Fruit fly (Drosophila melanogaster) whole organism, embryonic: Measurements from ENCODE around the gene CG17097.

Experiments
- CG10321 ChIP-seq: fragments of 200-800 bp; sonication (Bioruptor generic); IDR thresholded peaks from 2 replicates; pipeline ENCODE4 v1.3.6; 2022; ENCODE audit warnings: missing biosample characterization, missing genetic modification characterization
- CG10366 ChIP-seq: fragments of 200-800 bp; sonication (Bioruptor generic); IDR thresholded peaks from 2 replicates; pipeline ENCODE4 v1.3.6; 2022; ENCODE audit warnings: missing biosample characterization, missing genetic modification characterization
- CG10565 ChIP-seq: fragments of 200-800 bp; sonication (Bioruptor generic); optimal IDR thresholded peaks from 3 replicates; lab custom pipeline; 2016; ENCODE audit warnings: missing biosample characterization, mild to moderate bottlenecking, missing genetic modification characterization
- CG12659 ChIP-seq: fragments of 200-800 bp; sonication (Bioruptor generic); optimal IDR thresholded peaks from 3 replicates; lab custom pipeline; 2017; ENCODE audit warnings: mild to moderate bottlenecking, missing biosample characterization, missing genetic modification reagents, missing genetic modification characterization
- CG13775 ChIP-seq: fragments of 200-800 bp; sonication (Bioruptor generic); optimal IDR thresholded peaks from 3 replicates; lab custom pipeline; 2017; ENCODE audit warnings: missing biosample characterization, mild to moderate bottlenecking, missing genetic modification characterization
- CG14014 ChIP-seq: fragments of 200-800 bp; sonication (Bioruptor generic); IDR thresholded peaks from 2 replicates; pipeline ENCODE4 v1.3.6; 2022; ENCODE audit warnings: missing biosample characterization, missing genetic modification characterization
- CG15269 ChIP-seq: fragments of 200-800 bp; sonication (Bioruptor generic); optimal IDR thresholded peaks from 2 replicates; lab custom pipeline; 2018; ENCODE audit warnings: missing biosample characterization, mild to moderate bottlenecking, missing genetic modification characterization, moderate library complexity
- CG15514 ChIP-seq: fragments of 200-800 bp; sonication (Bioruptor generic); optimal IDR thresholded peaks from 3 replicates; lab custom pipeline; 2017; ENCODE audit warnings: missing biosample characterization, missing genetic modification characterization, mild to moderate bottlenecking, moderate library complexity, missing genetic modification reagents
- CG16863 ChIP-seq: fragments of 200-800 bp; sonication (Bioruptor generic); optimal IDR thresholded peaks from 3 replicates; lab custom pipeline; 2016; ENCODE audit warnings: missing biosample characterization, missing genetic modification characterization
- CG17568 ChIP-seq: fragments of 200-800 bp; sonication (Bioruptor generic); optimal IDR thresholded peaks from 2 replicates; lab custom pipeline; 2018; ENCODE audit warnings: missing biosample characterization, mild to moderate bottlenecking, missing genetic modification characterization, moderate library complexity
- CG1832 ChIP-seq: fragments of 200-800 bp; sonication (Bioruptor generic); optimal IDR thresholded peaks from 2 replicates; lab custom pipeline; 2017; ENCODE audit warnings: missing biosample characterization, mild to moderate bottlenecking, missing genetic modification characterization, inconsistent platforms
- CG2875 ChIP-seq: fragments of 200-800 bp; sonication (Bioruptor generic); optimal IDR thresholded peaks from 2 replicates; lab custom pipeline; 2017; ENCODE audit warnings: missing biosample characterization, mild to moderate bottlenecking, missing genetic modification characterization, missing genetic modification reagents
- CG30020 ChIP-seq: fragments of 200-800 bp; optimal IDR thresholded peaks from 2 replicates; lab custom pipeline; 2019; ENCODE audit warnings: missing biosample characterization, mild to moderate bottlenecking, missing genetic modification characterization, moderate library complexity
- CG3838 ChIP-seq: fragments of 200-800 bp; sonication (Bioruptor generic); optimal IDR thresholded peaks from 3 replicates; lab custom pipeline; 2016; ENCODE audit warnings: missing biosample characterization, missing genetic modification characterization
- CG3847 ChIP-seq: fragments of 200-800 bp; sonication (Bioruptor generic); IDR thresholded peaks from 2 replicates; pipeline ENCODE4 v1.3.6; 2022; ENCODE audit warnings: missing biosample characterization, missing genetic modification characterization
- CG43689 ChIP-seq: fragments of 200-800 bp; sonication (Bioruptor generic); IDR thresholded peaks from 2 replicates; pipeline ENCODE4 v1.3.6; 2022; ENCODE audit warnings: missing biosample characterization, missing genetic modification characterization
- CG4424 ChIP-seq: fragments of 200-800 bp; sonication (Bioruptor generic); optimal IDR thresholded peaks from 3 replicates; lab custom pipeline; 2016; ENCODE audit warnings: missing biosample characterization, missing genetic modification characterization
- CG4854 ChIP-seq: fragments of 200-800 bp; sonication (Bioruptor generic); optimal IDR thresholded peaks from 2 replicates; lab custom pipeline; 2016; ENCODE audit warnings: missing biosample characterization, missing genetic modification characterization, inconsistent platforms
- CG5245 ChIP-seq: fragments of 200-800 bp; sonication (Bioruptor generic); optimal IDR thresholded peaks from 3 replicates; lab custom pipeline; 2016; ENCODE audit warnings: missing biosample characterization, missing genetic modification characterization
- CG6791 ChIP-seq: fragments of 200-800 bp; sonication (Bioruptor generic); IDR thresholded peaks from 3 replicates; pipeline ENCODE4 v1.3.6; 2022; ENCODE audit warnings: missing biosample characterization, missing genetic modification characterization; ENCODE audit not compliant: partially characterized antibody
- CG7786 ChIP-seq: fragments of 200-800 bp; sonication (Bioruptor generic); optimal IDR thresholded peaks from 2 replicates; lab custom pipeline; 2016; ENCODE audit warnings: missing biosample characterization, missing genetic modification characterization
- CG7987 ChIP-seq: fragments of 200-800 bp; sonication (Bioruptor generic); optimal IDR thresholded peaks from 2 replicates; lab custom pipeline; 2018; ENCODE audit warnings: missing biosample characterization, mild to moderate bottlenecking, missing genetic modification characterization, moderate library complexity
- CG9437 ChIP-seq: fragments of 200-800 bp; sonication (Bioruptor generic); optimal IDR thresholded peaks from 2 replicates; lab custom pipeline; 2018; ENCODE audit warnings: missing biosample characterization, mild to moderate bottlenecking, missing genetic modification characterization
- CG9609 ChIP-seq: fragments of 200-800 bp; sonication (Bioruptor generic); optimal IDR thresholded peaks from 3 replicates; lab custom pipeline; 2016; ENCODE audit warnings: missing biosample characterization, missing genetic modification characterization
- Camta ChIP-seq: fragments of 200-800 bp; sonication (Bioruptor generic); optimal IDR thresholded peaks from 2 replicates; lab custom pipeline; 2016; ENCODE audit warnings: missing biosample characterization, missing genetic modification characterization
- Deaf1 ChIP-seq: fragments of 200-800 bp; optimal IDR thresholded peaks from 3 replicates; lab custom pipeline; 2019; ENCODE audit warnings: missing biosample characterization, mild to moderate bottlenecking, missing genetic modification characterization, moderate library complexity
- Doc2 ChIP-seq: fragments of 200-800 bp; sonication (Bioruptor generic); IDR thresholded peaks from 2 replicates; pipeline ENCODE4 v1.3.6; 2022; ENCODE audit warnings: missing biosample characterization, missing genetic modification characterization
- Ets65A ChIP-seq: fragments of 200-800 bp; sonication (Bioruptor generic); peaks from one replicate; lab custom pipeline; 2016; ENCODE audit warnings: missing biosample characterization, missing genetic modification characterization
- GATAe ChIP-seq: fragments of 200-800 bp; sonication (Bioruptor generic); conservative IDR thresholded peaks from 2 replicates; pipeline ENCODE4 v1.3.6; 2022; ENCODE audit warnings: missing biosample characterization, missing genetic modification characterization
- Gug ChIP-seq: fragments of 200-800 bp; sonication (Bioruptor generic); IDR thresholded peaks from 4 replicates; pipeline ENCODE4 v1.3.6; 2022; ENCODE audit warnings: missing biosample characterization, missing genetic modification characterization
- Hsf ChIP-seq: fragments of 200-800 bp; sonication (Bioruptor generic); optimal IDR thresholded peaks from 3 replicates; lab custom pipeline; 2016; ENCODE audit warnings: missing biosample characterization, missing genetic modification characterization
- Jarid2 ChIP-seq: fragments of 200-800 bp; sonication (Bioruptor generic); optimal IDR thresholded peaks from 3 replicates; lab custom pipeline; 2017; ENCODE audit warnings: mild to moderate bottlenecking, missing biosample characterization, missing genetic modification reagents, missing genetic modification characterization
- Lpt ChIP-seq: fragments of >200 bp; optimal IDR thresholded peaks from 2 replicates; lab custom pipeline; 2018; ENCODE audit warnings: missing biosample characterization, missing genetic modification characterization
- NC2β ChIP-seq: fragments of 200-800 bp; sonication (Bioruptor generic); optimal IDR thresholded peaks from 2 replicates; lab custom pipeline; 2016; ENCODE audit warnings: missing biosample characterization, missing genetic modification characterization
- NFAT ChIP-seq: fragments of 200-800 bp; sonication (Bioruptor generic); IDR thresholded peaks from 2 replicates; pipeline ENCODE4 v1.3.6; 2022; ENCODE audit warnings: missing biosample characterization, missing genetic modification characterization
- Neu2 ChIP-seq: fragments of 200-800 bp; sonication (Bioruptor generic); optimal IDR thresholded peaks from 3 replicates; lab custom pipeline; 2016; ENCODE audit warnings: missing biosample characterization, missing genetic modification characterization, borderline replicate concordance
- Scr ChIP-seq: fragments of 200-800 bp; sonication (Bioruptor generic); IDR thresholded peaks from 2 replicates; pipeline ENCODE4 v1.3.6; 2022; ENCODE audit warnings: missing biosample characterization, missing genetic modification characterization; ENCODE audit not compliant: partially characterized antibody
- Spps ChIP-seq: fragments of 200-800 bp; sonication (Bioruptor generic); optimal IDR thresholded peaks from 2 replicates; lab custom pipeline; 2018; ENCODE audit warnings: missing biosample characterization, mild to moderate bottlenecking, missing genetic modification characterization
- ac ChIP-seq: fragments of 200-800 bp; sonication (Bioruptor generic); optimal IDR thresholded peaks from 3 replicates; lab custom pipeline; 2017; ENCODE audit warnings: missing biosample characterization, mild to moderate bottlenecking, missing genetic modification characterization
- az2 ChIP-seq: fragments of 200-800 bp; sonication (Bioruptor generic); optimal IDR thresholded peaks from 3 replicates; lab custom pipeline; 2016; ENCODE audit warnings: missing biosample characterization, missing genetic modification characterization
- cato ChIP-seq: fragments of 200-800 bp; sonication (Bioruptor generic); optimal IDR thresholded peaks from 2 replicates; lab custom pipeline; 2016; ENCODE audit warnings: missing biosample characterization, missing genetic modification characterization, borderline replicate concordance
- chn ChIP-seq: fragments of 200-800 bp; sonication (Bioruptor generic); optimal IDR thresholded peaks from 2 replicates; lab custom pipeline; 2016; ENCODE audit warnings: missing biosample characterization, missing genetic modification characterization
- dm ChIP-seq: fragments of 200-800 bp; sonication (Bioruptor generic); optimal IDR thresholded peaks from 3 replicates; lab custom pipeline; 2016; ENCODE audit warnings: missing biosample characterization, missing genetic modification characterization
- emc ChIP-seq: fragments of 200-800 bp; sonication (Bioruptor generic); optimal IDR thresholded peaks from 2 replicates; lab custom pipeline; 2016; ENCODE audit warnings: missing biosample characterization, missing genetic modification characterization
- eve ChIP-seq, 2 experiments: fragments of >200 bp; optimal IDR thresholded peaks; 2 replicates each; lab custom pipeline; 2017; ENCODE audit warnings: missing biosample characterization in 2 of 2, missing genetic modification characterization in 2 of 2
- eyg ChIP-seq: fragments of 200-800 bp; sonication (Bioruptor generic); optimal IDR thresholded peaks from 3 replicates; lab custom pipeline; 2016; ENCODE audit warnings: missing biosample characterization, missing genetic modification characterization
- ind ChIP-seq: fragments of 200-800 bp; sonication (Bioruptor generic); optimal IDR thresholded peaks from 3 replicates; lab custom pipeline; 2016; ENCODE audit warnings: missing biosample characterization, missing genetic modification characterization
- luna ChIP-seq: fragments of 200-800 bp; sonication (Bioruptor generic); optimal IDR thresholded peaks from 2 replicates; lab custom pipeline; 2016; ENCODE audit warnings: missing biosample characterization, missing genetic modification characterization
- phol ChIP-seq: fragments of 200-800 bp; sonication (Bioruptor generic); optimal IDR thresholded peaks from 3 replicates; lab custom pipeline; 2018; ENCODE audit warnings: missing biosample characterization, mild to moderate bottlenecking, missing genetic modification characterization, moderate library complexity
- sqz ChIP-seq: fragments of 200-800 bp; sonication (Bioruptor generic); optimal IDR thresholded peaks from 3 replicates; lab custom pipeline; 2018; ENCODE audit warnings: missing biosample characterization, mild to moderate bottlenecking, missing genetic modification characterization
- tgo ChIP-seq: fragments of 200-800 bp; sonication (Bioruptor generic); IDR thresholded peaks from 3 replicates; pipeline ENCODE4 v1.3.6; 2022; ENCODE audit warnings: missing biosample characterization, missing genetic modification characterization

The CG17097 gene

dm6 chr2L:10665603-10666002 lies 19.4 kb downstream of the CG17097 start (continued):
- TF ChIP-seq CG14014 (GFP tag; lab: Robert Waterston, UW) (peak; percentile 91), CG13775 (GFP tag; lab: Kevin White, UChicago) (peak; percentile 39), CG10321 (GFP tag; lab: Robert Waterston, UW) (peak; percentile 48; the same call in 1 of the 2 replicates), Ets65A (GFP tag; lab: Kevin White, UChicago) (peak; percentile 94), Camta (GFP tag; lab: Kevin White, UChicago) (peak; percentile 75), CG30020 (tag; lab: Kevin White, UChicago) (no peak), CG4424 (GFP tag; lab: Kevin White, UChicago) (peak; percentile 79), NFAT (GFP tag; lab: Robert Waterston, UW) (peak; percentile 78), eve (GFP tag; optimal IDR thresholded peaks at IDR 0.05; lab: Kevin White, UChicago) (peak in 1 of 2 experiments; percentile 86), CG9609 (GFP tag; lab: Kevin White, UChicago) (peak; percentile 67), Neu2 (GFP tag; lab: Kevin White, UChicago) (no peak), luna (GFP tag; lab: Kevin White, UChicago) (no peak), CG9437 (GFP tag; lab: Kevin White, UChicago) (peak; percentile 62), CG10366 (GFP tag; lab: Robert Waterston, UW) (peak; percentile 90), CG3838 (GFP tag; lab: Kevin White, UChicago) (peak; percentile 64), tgo (GFP tag; lab: Robert Waterston, UW) (peak; percentile 90), Lpt (GFP tag; lab: Kevin White, UChicago) (no peak), emc (GFP tag; lab: Kevin White, UChicago) (peak; percentile 49), GATAe (GFP tag; lab: Robert Waterston, UW) (no peak), cato (peak; percentile 33), CG3847 (GFP tag; lab: Robert Waterston, UW) (peak; percentile 75), CG1832 (GFP tag; lab: Kevin White, UChicago) (no peak), Jarid2 (peak; percentile 21), Hsf (GFP tag; lab: Kevin White, UChicago) (peak; percentile 82), Scr (no peak), CG12659 (GFP tag; lab: Kevin White, UChicago) (peak; percentile 75), CG4854 (GFP tag; lab: Kevin White, UChicago) (peak; percentile 54), CG2875 (GFP tag; lab: Kevin White, UChicago) (peak; percentile 49), chn (GFP tag; lab: Kevin White, UChicago) (peak; percentile 75), CG15514 (GFP tag; lab: Kevin White, UChicago) (peak; percentile 53), CG6791 (GFP tag; lab: Robert Waterston, UW) (no peak), Doc2 (GFP tag; lab: Robert Waterston, UW) (peak; percentile 52; the same call in 1 of the 2 replicates), eyg (GFP tag; lab: Kevin White, UChicago) (peak; percentile 63), Deaf1 (tag; lab: Kevin White, UChicago) (peak; percentile 3), dm (GFP tag; lab: Kevin White, UChicago) (peak; percentile 52), CG15269 (tag; lab: Kevin White, UChicago) (peak; percentile 88), phol (tag; lab: Kevin White, UChicago) (peak; percentile 71), CG10565 (no peak), sqz (GFP tag; lab: Kevin White, UChicago) (peak; percentile 8), Spps (tag; lab: Kevin White, UChicago) (no peak), CG7786 (peak; percentile 62), NC2β (GFP tag; lab: Kevin White, UChicago) (peak; percentile 59), az2 (GFP tag; lab: Kevin White, UChicago) (peak; percentile 76), CG5245 (peak; percentile 64), CG43689 (peak; percentile 85), CG16863 (GFP tag; lab: Kevin White, UChicago) (peak; percentile 79), ac (GFP tag; lab: Kevin White, UChicago) (no peak), Gug (GFP tag; lab: Robert Waterston, UW) (peak; percentile 82), CG7987 (GFP tag; lab: Kevin White, UChicago) (peak; percentile 57), ind (GFP tag; lab: Kevin White, UChicago) (peak; percentile 88), CG17568 (GFP tag; lab: Kevin White, UChicago) (peak; percentile 48)
